Fruit fly (Drosophila melanogaster) S2 (cell line): ENCODE results near the gene Lam.

Source experiments
- CG8478 ChIP-seq: fragments of >200 bp; optimal IDR thresholded peaks from 2 replicates; lab custom pipeline; 2018
- CTCF ChIP-seq, 2 experiments: fragments of >200 bp; optimal IDR thresholded peaks; 2 replicates each; lab custom pipeline; 2018

dm6 chr2L:5494808-5495356 lies 47.4 kb upstream of the Lam start:
- no peak for TF ChIP-seq CG8478 (lab: Kevin White, UChicago)
- no peak for TF ChIP-seq CTCF (optimal IDR thresholded peaks at IDR 0.05; lab: Kevin White, UChicago)
